Worm (Caenorhabditis elegans) whole organism, early embryonic: ENCODE measurements around the gene cal-8.

Experiments used
- aly-1 ChIP-seq: sonication (generic microtip); optimal IDR thresholded peaks from 2 replicates; lab custom pipeline; 2016; ENCODE audit warnings: missing genetic modification characterization, missing compliant biosample characterization
- ama-1 ChIP-seq: fragments of 150-350 bp; optimal IDR thresholded peaks from 2 replicates; lab custom pipeline; 2014
- flt-1 ChIP-seq: fragments of 200-800 bp; sonication (Bioruptor generic); IDR thresholded peaks from 2 replicates; pipeline ENCODE4 v1.3.6; 2022; ENCODE audit warnings: missing genetic modification characterization, missing compliant biosample characterization
- hnd-1 ChIP-seq: sonication (generic microtip); optimal IDR thresholded peaks from 2 replicates; lab custom pipeline; 2016; ENCODE audit warnings: missing genetic modification characterization, missing compliant biosample characterization
- scrt-1 ChIP-seq: fragments of 200-800 bp; sonication (Bioruptor generic); IDR thresholded peaks from 2 replicates; pipeline ENCODE4 v1.3.6; 2022; ENCODE audit warnings: missing genetic modification characterization, missing compliant biosample characterization
- sea-1 ChIP-seq: fragments of 200-800 bp; sonication (Bioruptor generic); conservative IDR thresholded peaks from 2 replicates; pipeline ENCODE4 v1.3.6; 2022; ENCODE audit warnings: missing genetic modification characterization, missing compliant biosample characterization

DNA sequence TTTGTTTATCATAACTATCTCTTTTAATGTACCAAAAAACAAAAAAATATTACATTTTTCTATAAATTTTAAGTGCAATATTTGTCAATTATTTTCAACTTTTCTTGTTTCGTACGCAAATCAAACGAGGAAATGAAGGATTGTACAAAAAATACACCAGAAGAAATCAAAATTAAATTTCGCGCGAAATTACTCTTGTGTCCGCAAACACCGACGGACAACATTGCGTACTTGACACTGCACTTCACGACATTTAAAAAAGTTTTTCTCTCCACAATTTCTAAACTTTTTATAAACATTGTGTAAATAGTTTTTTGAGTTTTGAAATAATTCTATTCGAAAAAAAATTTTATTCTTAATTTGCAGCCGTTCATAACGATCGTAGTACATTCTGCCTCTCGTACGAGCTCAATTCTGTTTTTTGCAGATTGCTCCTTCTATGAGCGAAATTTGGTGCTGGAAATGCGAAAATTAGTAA, 7.9 kb downstream of the cal-8 start, which contains the start of gene mrps-16:
- no peak for TF ChIP-seq ama-1 (lab: Kevin White, UChicago)
- no peak for TF ChIP-seq scrt-1
- TF ChIP-seq aly-1 (tag; lab: Kevin White, UChicago): no peak
- TF ChIP-seq sea-1 (GFP tag; lab: Robert Waterston, UW): no peak
- TF ChIP-seq flt-1: no peak
- TF ChIP-seq hnd-1: no peak
